Worm (Caenorhabditis elegans) whole organism, L2 larva: ENCODE results near the gene Y45F10C.6.

Source experiments
- elt-3 ChIP-seq: sonication (generic microtip); optimal IDR thresholded peaks from 2 replicates; lab custom pipeline; 2017; ENCODE audit warnings: missing biosample characterization, missing genetic modification characterization
- nhr-237 ChIP-seq: fragments of 150-350 bp; optimal IDR thresholded peaks from 2 replicates; lab custom pipeline; 2014; ENCODE audit warnings: missing biosample characterization, missing genetic modification characterization
- unc-55 ChIP-seq: fragments of 150-350 bp; sonication (generic microtip); optimal IDR thresholded peaks from 3 replicates; lab custom pipeline; 2014; ENCODE audit warnings: missing biosample characterization, missing genetic modification reagents, missing genetic modification characterization
- zag-1 ChIP-seq: fragments of 150-350 bp; optimal IDR thresholded peaks from 2 replicates; lab custom pipeline; 2014; ENCODE audit warnings: missing biosample characterization, missing genetic modification characterization

DNA sequence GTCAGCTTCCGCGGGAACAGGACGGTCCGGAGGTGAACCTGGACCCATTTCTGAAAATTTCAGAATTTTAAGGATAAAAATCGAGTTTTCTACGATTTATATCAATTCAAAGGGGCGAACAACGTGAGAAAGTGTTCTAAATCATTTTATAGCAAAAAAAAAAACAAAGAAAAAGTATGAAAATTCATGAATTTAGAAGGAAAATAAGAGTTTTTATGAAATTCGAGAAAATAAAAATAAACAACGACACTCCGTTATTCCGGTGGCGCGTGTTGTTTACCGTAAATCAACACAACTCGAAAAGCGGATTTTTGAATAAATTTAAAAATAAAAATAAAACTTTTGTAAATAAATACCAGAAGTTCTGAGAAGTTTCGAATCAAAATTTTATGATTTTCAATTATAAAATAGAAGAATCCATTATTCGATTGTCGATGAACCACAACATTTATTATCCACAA, 34.9 kb downstream of the Y45F10C.6 start, which contains the start of gene nyn-1:
- no peak for TF ChIP-seq nhr-237 (tag; lab: Kevin White, UChicago)
- TF ChIP-seq unc-55 (GFP tag; lab: Kevin White, UChicago), result no peak
- TF ChIP-seq elt-3, result no peak
- no peak for TF ChIP-seq zag-1 (tag; lab: Kevin White, UChicago)
